Worm (Caenorhabditis elegans) whole organism, midembryonic: Measurements from ENCODE around the gene W06B4.2.

Experiments used
- T22C8.4 ChIP-seq: fragments of 200-800 bp; sonication (Bioruptor generic); IDR thresholded peaks from 2 replicates; pipeline ENCODE4 v1.3.6; 2022; ENCODE audit warnings: missing genetic modification characterization, missing compliant biosample characterization
- cog-1 ChIP-seq: sonication (generic microtip); optimal IDR thresholded peaks from 2 replicates; lab custom pipeline; 2016; ENCODE audit warnings: missing genetic modification characterization, missing compliant biosample characterization
- flt-1 ChIP-seq: fragments of 200-800 bp; sonication (Bioruptor generic); IDR thresholded peaks from 2 replicates; pipeline ENCODE4 v1.3.6; 2022; ENCODE audit warnings: missing genetic modification characterization, missing compliant biosample characterization
- klf-2 ChIP-seq: fragments of 200-800 bp; sonication (Bioruptor generic); conservative IDR thresholded peaks from 2 replicates; pipeline ENCODE4 v1.3.6; 2022; ENCODE audit warnings: missing genetic modification reagents, missing genetic modification characterization, missing compliant biosample characterization
- med-1 ChIP-seq: sonication (generic microtip); optimal IDR thresholded peaks from 2 replicates; lab custom pipeline; 2017; ENCODE audit warnings: missing genetic modification characterization, mild to moderate bottlenecking, missing compliant biosample characterization, antibody characterized with exemption, missing genetic modification reagents; ENCODE audit not compliant: insufficient read depth
- ref-1 ChIP-seq: fragments of 200-800 bp; sonication (Bioruptor generic); conservative IDR thresholded peaks from 2 replicates; pipeline ENCODE4 v1.3.6; 2022; ENCODE audit warnings: missing genetic modification reagents, missing genetic modification characterization, missing compliant biosample characterization
- tab-1 ChIP-seq: fragments of 200-800 bp; sonication (Bioruptor generic); IDR thresholded peaks from 2 replicates; pipeline ENCODE4 v1.3.6; 2022; ENCODE audit warnings: missing genetic modification characterization, missing compliant biosample characterization
- ztf-23 ChIP-seq: fragments of 200-800 bp; sonication (Bioruptor generic); IDR thresholded peaks from 2 replicates; pipeline ENCODE4 v1.3.6; 2022; ENCODE audit warnings: missing genetic modification reagents, missing genetic modification characterization, missing compliant biosample characterization
- ztf-29 ChIP-seq: fragments of 200-800 bp; sonication (Bioruptor generic); IDR thresholded peaks from 2 replicates; pipeline ENCODE4 v1.3.6; 2022; ENCODE audit warnings: missing genetic modification reagents, missing genetic modification characterization, missing compliant biosample characterization

Gene W06B4.2

ce11 chrII:4470972-4471645 lies 3.1 kb downstream of the W06B4.2 start, which contains the start of gene W06B4.1:
TSS of gene W06B4.1 (plus strand) at chrII:4471595.
- TF ChIP-seq med-1 (GFP tag; lab: Kevin White, UChicago) (no peak), ref-1 (no peak), T22C8.4 (GFP tag; lab: Robert Waterston, UW) (no peak), cog-1 (tag; lab: Kevin White, UChicago) (no peak), ztf-29 (GFP tag; lab: Robert Waterston, UW) (no peak), flt-1 (GFP tag; lab: Robert Waterston, UW) (no peak), ztf-23 (no peak), tab-1 (GFP tag; lab: Robert Waterston, UW) (no peak), klf-2 (GFP tag; lab: Robert Waterston, UW) (no peak)

ce11 chrII:4474005-4474655 lies 6.2 kb downstream of the W06B4.2 start:
- TF ChIP-seq med-1 (GFP tag; lab: Kevin White, UChicago) (no peak), T22C8.4 (GFP tag; lab: Robert Waterston, UW) (no peak), ref-1 (no peak), tab-1 (GFP tag; lab: Robert Waterston, UW) (no peak), ztf-29 (GFP tag; lab: Robert Waterston, UW) (no peak), klf-2 (GFP tag; lab: Robert Waterston, UW) (no peak), flt-1 (GFP tag; lab: Robert Waterston, UW) (no peak)

- TF ChIP-seq ztf-29 (GFP tag; lab: Robert Waterston, UW) (no peak), T22C8.4 (GFP tag; lab: Robert Waterston, UW) (no peak), flt-1 (GFP tag; lab: Robert Waterston, UW) (no peak), ztf-23 (no peak), klf-2 (GFP tag; lab: Robert Waterston, UW) (no peak), med-1 (GFP tag; lab: Kevin White, UChicago) (no peak), tab-1 (GFP tag; lab: Robert Waterston, UW) (no peak)
Measured at ce11 chrII:4478303-4478702, 10.3 kb downstream of the W06B4.2 start, which contains the start of gene T05C1.1. TSS of gene T05C1.1 (plus strand) at chrII:4478603.

- TF ChIP-seq tab-1 (GFP tag; lab: Robert Waterston, UW) = no peak
Measured at ce11 chrII:4482021-4482420, 14.1 kb downstream of the W06B4.2 start, which contains the start of gene T05C1.2. TSS of gene T05C1.2 (minus strand) at chrII:4482121.

ce11 chrII:4489288-4489687 lies 21.3 kb downstream of the W06B4.2 start, which contains the start of gene T05C1.3:
TSS of gene T05C1.3 (minus strand) at chrII:4489388.
- TF ChIP-seq med-1 (GFP tag; lab: Kevin White, UChicago) (no peak), flt-1 (GFP tag; lab: Robert Waterston, UW) (no peak), tab-1 (GFP tag; lab: Robert Waterston, UW) (no peak), ztf-29 (GFP tag; lab: Robert Waterston, UW) (no peak), T22C8.4 (GFP tag; lab: Robert Waterston, UW) (no peak), ztf-23 (no peak), klf-2 (GFP tag; lab: Robert Waterston, UW) (no peak), cog-1 (tag; lab: Kevin White, UChicago) (no peak), ref-1 (no peak)

ce11 chrII:4490729-4491128 lies 22.8 kb downstream of the W06B4.2 start, which contains the start of gene T05C1.5:
TSS of gene T05C1.5 (minus strand) at chrII:4490829.
- TF ChIP-seq ztf-23 = no peak
- no peak for TF ChIP-seq ztf-29 (GFP tag; lab: Robert Waterston, UW)
- no peak for TF ChIP-seq ref-1

- TF ChIP-seq ztf-29 (GFP tag; lab: Robert Waterston, UW) = no peak
- TF ChIP-seq tab-1 (GFP tag; lab: Robert Waterston, UW) = no peak
- TF ChIP-seq klf-2 (GFP tag; lab: Robert Waterston, UW) = no peak
- TF ChIP-seq T22C8.4 (GFP tag; lab: Robert Waterston, UW) = no peak
- no peak for TF ChIP-seq ref-1
- no peak for TF ChIP-seq cog-1 (tag; lab: Kevin White, UChicago)
- TF ChIP-seq flt-1 (GFP tag; lab: Robert Waterston, UW) = no peak
- no peak for TF ChIP-seq med-1 (GFP tag; lab: Kevin White, UChicago)
- no peak for TF ChIP-seq ztf-23
Measured at ce11 chrII:4494532-4494931, 26.6 kb downstream of the W06B4.2 start.

- TF ChIP-seq ref-1 = no peak
- no peak for TF ChIP-seq tab-1 (GFP tag; lab: Robert Waterston, UW)
- no peak for TF ChIP-seq ztf-23
- TF ChIP-seq med-1 (GFP tag; lab: Kevin White, UChicago) = no peak
- TF ChIP-seq flt-1 (GFP tag; lab: Robert Waterston, UW) = no peak
- TF ChIP-seq ztf-29 (GFP tag; lab: Robert Waterston, UW) = no peak
- TF ChIP-seq klf-2 (GFP tag; lab: Robert Waterston, UW) = no peak
- TF ChIP-seq cog-1 (tag; lab: Kevin White, UChicago) = no peak
- TF ChIP-seq T22C8.4 (GFP tag; lab: Robert Waterston, UW) = no peak
Measured at ce11 chrII:4495844-4496243, 27.9 kb downstream of the W06B4.2 start.

- TF ChIP-seq tab-1 (GFP tag; lab: Robert Waterston, UW) (no peak), ref-1 (no peak), med-1 (GFP tag; lab: Kevin White, UChicago) (no peak), cog-1 (tag; lab: Kevin White, UChicago) (no peak), ztf-23 (no peak), T22C8.4 (GFP tag; lab: Robert Waterston, UW) (no peak)
Measured at ce11 chrII:4505097-4505626, 37.2 kb downstream of the W06B4.2 start, which contains the start of gene camt-1. TSS of gene camt-1 (minus strand) at chrII:4505147.
